Fruit fly (Drosophila melanogaster): ENCODE measurements around the gene ND-B14.5B.

Gene ND-B14.5B

DNA sequence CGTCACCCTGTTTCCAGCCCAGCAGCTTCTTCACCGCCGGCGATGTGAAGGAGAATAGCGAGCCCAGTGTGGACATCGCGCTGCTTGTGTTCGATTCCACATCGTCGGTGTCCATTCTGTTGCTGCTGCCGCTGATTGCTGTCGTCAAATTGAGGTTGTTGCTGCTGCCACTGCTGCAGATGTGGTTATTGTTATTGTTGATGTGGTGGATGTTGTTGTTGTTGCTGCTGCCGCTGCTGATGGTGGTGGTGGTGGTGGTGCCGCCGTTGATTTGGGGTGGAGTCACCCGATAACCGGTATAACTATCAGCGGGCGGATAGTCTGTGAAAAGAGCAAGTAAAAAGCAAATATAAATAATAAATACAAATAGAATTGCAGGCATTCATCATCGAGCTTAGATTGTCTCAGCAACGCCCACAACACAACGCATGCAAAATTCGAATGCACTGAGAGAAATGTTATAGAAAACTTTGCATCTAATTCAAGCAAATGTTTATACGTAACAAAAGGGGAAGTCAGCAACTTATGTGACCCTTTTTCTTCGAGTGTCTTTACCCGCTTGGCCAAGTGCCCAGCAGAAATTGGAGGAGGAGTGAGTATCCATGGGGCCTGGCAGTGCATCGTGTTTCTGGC is 3.4 kb upstream of the ND-B14.5B start (continued):
- TF ChIP-seq CG9817 (tag; optimal IDR thresholded peaks at IDR 0.05) (no peak), zf30C (GFP tag; optimal IDR thresholded peaks at IDR 0.05) (peak; percentile 33), Vsx1 (GFP tag; optimal IDR thresholded peaks at IDR 0.05) (no peak), Scr (GFP tag; IDR thresholded peaks at IDR 0.05; ENCODE audit: partially characterized antibody) (no peak), CG13296 (GFP tag; optimal IDR thresholded peaks at IDR 0.05) (no peak), hkb (optimal IDR thresholded peaks at IDR 0.05) (no peak), hkb (GFP tag; IDR thresholded peaks at IDR 0.05) (0 out of 2 replicates have a peak, but pooled peaks have one; percentile 30), CG2712 (tag; optimal IDR thresholded peaks at IDR 0.05) (peak; percentile 16), CG1602 (GFP tag; optimal IDR thresholded peaks at IDR 0.05) (no peak), Med (GFP tag) (peak; percentile 69), Xbp1 (GFP tag; optimal IDR thresholded peaks at IDR 0.05) (peak; percentile 6), CG1603 (tag; optimal IDR thresholded peaks at IDR 0.05) (peak; percentile 30), NC2β (GFP tag; optimal IDR thresholded peaks at IDR 0.05) (no peak), CG4360 (GFP tag; IDR thresholded peaks at IDR 0.05) (peak; percentile 84), fd64A (GFP tag; optimal IDR thresholded peaks at IDR 0.05) (peak; percentile 2), gcm (GFP tag; optimal IDR thresholded peaks at IDR 0.05) (peak; percentile 42), CG6854 (GFP tag; optimal IDR thresholded peaks at IDR 0.05) (no peak), twi (tag; optimal IDR thresholded peaks at IDR 0.05) (no peak), CG34224 (GFP tag; IDR thresholded peaks at IDR 0.05; ENCODE audit: partially characterized antibody) (no peak), CG4424 (GFP tag; optimal IDR thresholded peaks at IDR 0.05) (peak; percentile 1), zfh1 (GFP tag; IDR thresholded peaks at IDR 0.05) (peak; percentile 40; the same call in 1 of the 3 replicates), phol (tag; optimal IDR thresholded peaks at IDR 0.05) (no peak), org-1 (GFP tag; optimal IDR thresholded peaks at IDR 0.05) (no peak), fd96Cb (tag; optimal IDR thresholded peaks at IDR 0.05) (peak; percentile 18)

DNA sequence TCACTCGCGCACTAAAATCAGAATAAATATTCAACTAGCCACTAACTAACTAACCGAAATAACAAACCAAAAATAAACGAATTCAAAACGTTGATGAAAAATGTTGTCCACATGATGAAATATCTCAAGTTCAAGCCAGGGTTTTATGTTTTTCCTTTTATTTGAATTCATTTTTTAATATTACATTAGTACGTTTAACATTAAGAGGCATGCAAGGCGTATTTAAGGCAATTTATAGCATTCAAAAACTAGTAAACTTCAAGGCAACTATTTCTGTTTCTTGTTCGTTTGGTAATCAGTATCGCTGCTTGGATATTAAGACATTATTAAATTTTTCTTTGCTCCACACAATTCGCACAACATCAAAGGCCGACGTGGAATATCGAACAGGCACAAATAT is 249 bp upstream of the ND-B14.5B start:
- TF ChIP-seq D19A (tag; optimal IDR thresholded peaks at IDR 0.05) = no peak
- no peak for TF ChIP-seq pfk (GFP tag; optimal IDR thresholded peaks at IDR 0.05)
- TF ChIP-seq CG11696 (GFP tag; IDR thresholded peaks at IDR 0.05) = no peak
- no peak for TF ChIP-seq nom (GFP tag; optimal IDR thresholded peaks at IDR 0.05)
- no peak for TF ChIP-seq CG10543 (GFP tag; optimal IDR thresholded peaks at IDR 0.05)
- TF ChIP-seq Bgb (GFP tag; IDR thresholded peaks at IDR 0.05; ENCODE audit: partially characterized antibody) = no peak
- TF ChIP-seq crp (GFP tag; optimal IDR thresholded peaks at IDR 0.05) = no peak
- TF ChIP-seq zfh1 (GFP tag; IDR thresholded peaks at IDR 0.05) = no peak
- TF ChIP-seq bab2 (GFP tag; optimal IDR thresholded peaks at IDR 0.05) = no peak
- TF ChIP-seq CkIIα-i1 (GFP tag; IDR thresholded peaks at IDR 0.05) = no peak
- no peak for TF ChIP-seq CG31224 (GFP tag; IDR thresholded peaks at IDR 0.05)
- peak in 1 of 2 experiments; percentile 82 for TF ChIP-seq eve (GFP tag; optimal IDR thresholded peaks at IDR 0.05)
- TF ChIP-seq TFAM (GFP tag; optimal IDR thresholded peaks at IDR 0.05) = no peak
- no peak for TF ChIP-seq Elba2 (GFP tag; optimal IDR thresholded peaks at IDR 0.05)
- no peak for TF ChIP-seq br (optimal IDR thresholded peaks at IDR 0.05)
- no peak for TF ChIP-seq fd3F (GFP tag; optimal IDR thresholded peaks at IDR 0.05)
- 0 out of 2 replicates have a peak, but pooled peaks have one; percentile 1 for TF ChIP-seq vvl (GFP tag; IDR thresholded peaks at IDR 0.05)
- TF ChIP-seq NFAT (GFP tag; IDR thresholded peaks at IDR 0.05) = no peak

All from whole organism, embryonic.